Fruit fly (Drosophila melanogaster) whole organism, embryonic: ENCODE data around the gene CG9717.

Experiments
- ATbp ChIP-seq: fragments of 200-800 bp; sonication (Bioruptor generic); optimal IDR thresholded peaks from 2 replicates; lab custom pipeline; 2017; ENCODE audit warnings: missing biosample characterization, mild to moderate bottlenecking, missing genetic modification characterization, missing genetic modification reagents
- Antp ChIP-seq: fragments of 200-800 bp; sonication (Bioruptor generic); optimal IDR thresholded peaks from 3 replicates; lab custom pipeline; 2016; ENCODE audit warnings: missing biosample characterization, missing genetic modification characterization
- Blimp-1 ChIP-seq: fragments of 200-800 bp; sonication (Bioruptor generic); optimal IDR thresholded peaks from 3 replicates; lab custom pipeline; 2018; ENCODE audit warnings: missing biosample characterization, missing genetic modification characterization, mild to moderate bottlenecking, moderate library complexity, missing genetic modification reagents
- CG10565 ChIP-seq: fragments of 200-800 bp; sonication (Bioruptor generic); optimal IDR thresholded peaks from 3 replicates; lab custom pipeline; 2016; ENCODE audit warnings: missing biosample characterization, mild to moderate bottlenecking, missing genetic modification characterization
- CG11456 ChIP-seq: fragments of 200-800 bp; sonication (Bioruptor generic); IDR thresholded peaks from 3 replicates; pipeline ENCODE4 v1.3.6; 2022; ENCODE audit warnings: missing biosample characterization, missing genetic modification characterization
- CG12104 ChIP-seq: fragments of 200-800 bp; sonication (Bioruptor generic); optimal IDR thresholded peaks from 3 replicates; lab custom pipeline; 2016; ENCODE audit warnings: missing biosample characterization, missing genetic modification characterization
- CG12391 ChIP-seq: fragments of 200-800 bp; sonication (Bioruptor generic); optimal IDR thresholded peaks from 3 replicates; lab custom pipeline; 2018; ENCODE audit warnings: missing biosample characterization, mild to moderate bottlenecking, missing genetic modification characterization, moderate library complexity
- CG1529 ChIP-seq: fragments of 200-800 bp; sonication (Bioruptor generic); optimal IDR thresholded peaks from 3 replicates; lab custom pipeline; 2018; ENCODE audit warnings: missing biosample characterization, missing genetic modification characterization
- CG15601 ChIP-seq: fragments of 200-800 bp; sonication (Bioruptor generic); optimal IDR thresholded peaks from 3 replicates; lab custom pipeline; 2019; ENCODE audit warnings: missing biosample characterization, mild to moderate bottlenecking, missing genetic modification characterization, moderate library complexity
- CG17802 ChIP-seq: fragments of 200-800 bp; sonication (Bioruptor generic); optimal IDR thresholded peaks from 2 replicates; lab custom pipeline; 2018; ENCODE audit warnings: missing biosample characterization, mild to moderate bottlenecking, missing genetic modification characterization, moderate library complexity
- CG31224 ChIP-seq: fragments of 200-800 bp; sonication (Bioruptor generic); IDR thresholded peaks from 2 replicates; pipeline ENCODE4 v1.3.6; 2022; ENCODE audit warnings: missing biosample characterization, missing genetic modification characterization
- CG33213 ChIP-seq: fragments of 200-800 bp; sonication (Bioruptor generic); optimal IDR thresholded peaks from 3 replicates; lab custom pipeline; 2016; ENCODE audit warnings: missing biosample characterization, missing genetic modification characterization
- CG42726 ChIP-seq: fragments of 200-800 bp; sonication (Bioruptor generic); IDR thresholded peaks from 2 replicates; pipeline ENCODE4 v1.3.6; 2022; ENCODE audit warnings: missing biosample characterization, missing genetic modification characterization; ENCODE audit not compliant: partially characterized antibody
- CG4328 ChIP-seq: fragments of 200-800 bp; sonication (Bioruptor generic); optimal IDR thresholded peaks from 3 replicates; lab custom pipeline; 2017; ENCODE audit warnings: missing biosample characterization, missing genetic modification reagents, missing genetic modification characterization
- CG6254 ChIP-seq: fragments of 200-800 bp; sonication (Bioruptor generic); optimal IDR thresholded peaks from 3 replicates; lab custom pipeline; 2017; ENCODE audit warnings: mild to moderate bottlenecking, missing biosample characterization, missing genetic modification reagents, missing genetic modification characterization
- CG6654 ChIP-seq: fragments of 200-800 bp; sonication (Bioruptor generic); optimal IDR thresholded peaks from 2 replicates; lab custom pipeline; 2017; ENCODE audit warnings: missing biosample characterization, mild to moderate bottlenecking, missing genetic modification characterization
- CG8089 ChIP-seq: fragments of 200-800 bp; sonication (Bioruptor generic); optimal IDR thresholded peaks from 3 replicates; lab custom pipeline; 2016; ENCODE audit warnings: missing biosample characterization, missing genetic modification characterization
- CoRest ChIP-seq: fragments of 200-800 bp; sonication (Bioruptor generic); optimal IDR thresholded peaks from 3 replicates; lab custom pipeline; 2018; ENCODE audit warnings: missing biosample characterization, mild to moderate bottlenecking, missing genetic modification characterization, moderate library complexity
- Dad ChIP-seq: fragments of 200-800 bp; sonication (Bioruptor generic); optimal IDR thresholded peaks from 3 replicates; lab custom pipeline; 2016; ENCODE audit warnings: missing biosample characterization, missing genetic modification characterization
- Doc3 ChIP-seq: fragments of 200-800 bp; sonication (Bioruptor generic); IDR thresholded peaks from 3 replicates; pipeline ENCODE4 v1.3.6; 2022; ENCODE audit warnings: missing biosample characterization, missing genetic modification characterization; ENCODE audit not compliant: partially characterized antibody
- Dref ChIP-seq: fragments of 200-800 bp; sonication (Bioruptor generic); IDR thresholded peaks from 2 replicates; pipeline ENCODE4 v1.3.6; 2022; ENCODE audit warnings: missing biosample characterization, missing genetic modification characterization
- ERR ChIP-seq: fragments of 200-800 bp; sonication (Bioruptor generic); optimal IDR thresholded peaks from 2 replicates; lab custom pipeline; 2016; ENCODE audit warnings: missing biosample characterization, missing genetic modification characterization
- Eip74EF ChIP-seq, 2 experiments: fragments of 200-800 bp in 1 of 2; fragments of >200 bp in 1 of 2; sonication (Bioruptor generic) in 1 of 2; optimal IDR thresholded peaks; 2 replicates each; lab custom pipeline; 2017 to 2019; ENCODE audit warnings: missing biosample characterization in 2 of 2, missing genetic modification characterization in 2 of 2, mild to moderate bottlenecking in 1 of 2, moderate library complexity in 1 of 2
- Hr51 ChIP-seq, 2 experiments: fragments of 200-800 bp; sonication (Bioruptor generic); optimal IDR thresholded peaks; 2 replicates in 1 of 2; 3 replicates in 1 of 2; lab custom pipeline; 2016 to 2018; ENCODE audit warnings: missing biosample characterization in 2 of 2, missing genetic modification characterization in 2 of 2, mild to moderate bottlenecking in 1 of 2, moderate library complexity in 1 of 2
- Myb ChIP-seq: fragments of 200-800 bp; sonication (Bioruptor generic); optimal IDR thresholded peaks from 2 replicates; lab custom pipeline; 2016; ENCODE audit warnings: missing biosample characterization, missing genetic modification characterization
- NC2α ChIP-seq: fragments of 200-800 bp; sonication (Bioruptor generic); optimal IDR thresholded peaks from 2 replicates; lab custom pipeline; 2016; ENCODE audit warnings: missing biosample characterization, missing genetic modification characterization
- Nf-YA ChIP-seq: fragments of 200-800 bp; sonication (Bioruptor generic); IDR thresholded peaks from 2 replicates; pipeline ENCODE4 v1.3.6; 2022; ENCODE audit warnings: missing biosample characterization, missing genetic modification characterization
- Sox100B ChIP-seq: fragments of 200-800 bp; sonication (Bioruptor generic); optimal IDR thresholded peaks from 3 replicates; lab custom pipeline; 2018; ENCODE audit warnings: missing biosample characterization, mild to moderate bottlenecking, missing genetic modification characterization
- Sox102F ChIP-seq: fragments of 200-800 bp; sonication (Bioruptor generic); optimal IDR thresholded peaks from 2 replicates; lab custom pipeline; 2018; ENCODE audit warnings: missing biosample characterization, mild to moderate bottlenecking, missing genetic modification characterization, moderate library complexity
- Sry-β ChIP-seq: fragments of 200-800 bp; sonication (Bioruptor generic); optimal IDR thresholded peaks from 2 replicates; lab custom pipeline; 2018; ENCODE audit warnings: missing biosample characterization, mild to moderate bottlenecking, missing genetic modification characterization, moderate library complexity
- Sry-δ ChIP-seq: fragments of 200-800 bp; sonication (Bioruptor generic); optimal IDR thresholded peaks from 2 replicates; lab custom pipeline; 2016; ENCODE audit warnings: missing biosample characterization, missing genetic modification characterization
- ac ChIP-seq: fragments of 200-800 bp; sonication (Bioruptor generic); optimal IDR thresholded peaks from 3 replicates; lab custom pipeline; 2017; ENCODE audit warnings: missing biosample characterization, mild to moderate bottlenecking, missing genetic modification characterization
- br ChIP-seq: fragments of >200 bp; optimal IDR thresholded peaks from 2 replicates; lab custom pipeline; 2017
- da ChIP-seq: fragments of 200-800 bp; sonication (Bioruptor generic); optimal IDR thresholded peaks from 2 replicates; lab custom pipeline; 2016; ENCODE audit warnings: missing biosample characterization, missing genetic modification characterization
- gcm ChIP-seq: fragments of 200-800 bp; sonication (Bioruptor generic); optimal IDR thresholded peaks from 2 replicates; lab custom pipeline; 2019; ENCODE audit warnings: missing biosample characterization, mild to moderate bottlenecking, missing genetic modification characterization, moderate library complexity
- gro ChIP-seq: fragments of 200-800 bp; sonication (Bioruptor generic); optimal IDR thresholded peaks from 2 replicates; lab custom pipeline; 2016; ENCODE audit warnings: missing biosample characterization, missing genetic modification characterization
- insv ChIP-seq, 2 experiments: fragments of 200-800 bp; sonication (Bioruptor generic); optimal IDR thresholded peaks; 3 replicates each; lab custom pipeline; 2016 to 2018; ENCODE audit warnings: missing biosample characterization in 2 of 2, missing genetic modification characterization in 2 of 2
- inv ChIP-seq: fragments of 200-800 bp; sonication (Bioruptor generic); IDR thresholded peaks from 2 replicates; pipeline ENCODE4 v1.3.6; 2022; ENCODE audit warnings: missing biosample characterization, missing genetic modification characterization; ENCODE audit not compliant: partially characterized antibody
- luna ChIP-seq: fragments of 200-800 bp; sonication (Bioruptor generic); optimal IDR thresholded peaks from 2 replicates; lab custom pipeline; 2016; ENCODE audit warnings: missing biosample characterization, missing genetic modification characterization
- maf-S ChIP-seq: fragments of 200-800 bp; sonication (Bioruptor generic); optimal IDR thresholded peaks from 2 replicates; lab custom pipeline; 2016; ENCODE audit warnings: missing biosample characterization, missing genetic modification characterization
- mam ChIP-seq: fragments of 200-800 bp; sonication (Bioruptor generic); optimal IDR thresholded peaks from 3 replicates; lab custom pipeline; 2016; ENCODE audit warnings: missing biosample characterization, missing genetic modification characterization
- mirr ChIP-seq: fragments of 200-800 bp; sonication (Bioruptor generic); optimal IDR thresholded peaks from 3 replicates; lab custom pipeline; 2018; ENCODE audit warnings: missing biosample characterization, mild to moderate bottlenecking, missing genetic modification characterization
- nerfin-1 ChIP-seq: fragments of 200-800 bp; sonication (Bioruptor generic); optimal IDR thresholded peaks from 3 replicates; lab custom pipeline; 2019; ENCODE audit warnings: missing biosample characterization, mild to moderate bottlenecking, missing genetic modification characterization, moderate library complexity
- nom ChIP-seq: fragments of 200-800 bp; sonication (Bioruptor generic); optimal IDR thresholded peaks from 2 replicates; lab custom pipeline; 2017; ENCODE audit warnings: missing biosample characterization, missing genetic modification characterization, mild to moderate bottlenecking, moderate library complexity, missing genetic modification reagents
- peb ChIP-seq: fragments of 200-800 bp; sonication (Bioruptor generic); IDR thresholded peaks from 2 replicates; pipeline ENCODE4 v1.3.6; 2022; ENCODE audit warnings: missing biosample characterization, missing genetic modification characterization
- pros ChIP-seq: fragments of 200-800 bp; sonication (Bioruptor generic); optimal IDR thresholded peaks from 3 replicates; lab custom pipeline; 2019; ENCODE audit warnings: missing biosample characterization, mild to moderate bottlenecking, missing genetic modification characterization, moderate library complexity
- sim ChIP-seq: fragments of 200-800 bp; sonication (Bioruptor generic); IDR thresholded peaks from 2 replicates; pipeline ENCODE4 v1.3.6; 2022; ENCODE audit warnings: missing biosample characterization, missing genetic modification characterization
- so ChIP-seq: fragments of 200-800 bp; sonication (Bioruptor generic); IDR thresholded peaks from 3 replicates; pipeline ENCODE4 v1.3.6; 2022; ENCODE audit warnings: missing biosample characterization, missing genetic modification characterization
- zfh1 ChIP-seq: fragments of 200-800 bp; sonication (Bioruptor generic); IDR thresholded peaks from 3 replicates; pipeline ENCODE4 v1.3.6; 2022; ENCODE audit warnings: missing biosample characterization, missing genetic modification characterization

CG9717 gene

DNA sequence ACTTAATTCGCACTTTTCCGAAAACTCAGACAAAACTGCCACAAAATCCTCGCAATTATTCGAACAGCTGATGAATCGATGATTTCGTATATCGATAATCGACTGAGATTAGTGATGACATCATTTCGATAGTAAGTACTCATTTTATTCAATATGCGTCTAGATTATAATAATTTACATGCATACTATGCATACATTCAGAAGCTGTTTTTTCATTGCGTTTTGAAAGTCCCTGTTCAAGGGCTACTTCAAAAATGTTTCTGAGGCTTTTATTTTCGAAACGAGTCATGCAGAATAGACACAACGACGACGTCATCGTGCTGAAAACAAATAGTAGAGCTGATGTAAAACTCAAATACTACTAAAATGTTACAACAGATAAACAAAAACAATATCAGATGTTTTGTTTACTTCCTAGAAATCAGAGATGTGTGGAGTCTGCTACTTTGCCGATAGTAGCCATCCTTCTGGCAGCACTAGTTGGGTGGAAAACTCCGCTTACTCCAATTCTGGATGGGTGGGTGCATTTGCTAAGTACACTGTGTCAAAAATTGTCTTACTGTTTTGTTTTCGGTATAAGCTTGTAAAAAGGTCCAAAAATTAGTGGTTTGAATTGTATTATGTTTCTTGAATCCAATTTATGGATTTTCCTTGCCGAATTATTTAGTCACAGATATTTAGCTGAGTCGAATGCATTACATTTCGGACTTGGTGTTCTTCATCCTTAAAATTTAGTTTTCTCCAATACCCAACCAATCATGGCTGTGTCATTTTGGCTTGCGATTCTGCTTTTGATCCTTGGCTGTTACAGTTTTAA lies 14.5 kb upstream of the CG9717 start, which contains the start of the genes CG2246 and CG31021 (continued):
- TF ChIP-seq Hr51 (GFP tag; optimal IDR thresholded peaks at IDR 0.05; lab: Kevin White, UChicago), result peak; percentile 10 to 63
- TF ChIP-seq CG6654, result no peak
- no peak for TF ChIP-seq CG17802
- peak; percentile 93 for TF ChIP-seq CG33213 (GFP tag; lab: Kevin White, UChicago)
- peak; percentile 31 for TF ChIP-seq CG15601 (tag; lab: Kevin White, UChicago)
- peak; percentile 70 for TF ChIP-seq CoRest (tag; lab: Kevin White, UChicago)
- peak; percentile 16 for TF ChIP-seq CG12104 (GFP tag; lab: Kevin White, UChicago)
- TF ChIP-seq CG31224 (GFP tag; lab: Robert Waterston, UW), result 0 out of 2 replicates have a peak, but pooled peaks have one; percentile 32
- TF ChIP-seq ac (GFP tag; lab: Kevin White, UChicago), result no peak
- TF ChIP-seq da (GFP tag; lab: Kevin White, UChicago), result no peak
- peak; percentile 59 for TF ChIP-seq Myb (GFP tag; lab: Kevin White, UChicago)
- TF ChIP-seq maf-S (GFP tag; lab: Kevin White, UChicago), result peak; percentile 2
- TF ChIP-seq gcm, result no peak
- TF ChIP-seq Sox100B, result peak; percentile 32
- TF ChIP-seq Blimp-1 (GFP tag; lab: Kevin White, UChicago), result peak; percentile 36
- peak; percentile 69 for TF ChIP-seq Doc3 (GFP tag; lab: Robert Waterston, UW)
- peak; percentile 82 for TF ChIP-seq CG11456 (GFP tag; lab: Robert Waterston, UW)
- TF ChIP-seq ERR (GFP tag; lab: Kevin White, UChicago), result peak; percentile 30
- no peak for TF ChIP-seq peb (GFP tag; lab: Robert Waterston, UW)
- peak; percentile 4 for TF ChIP-seq luna (GFP tag; lab: Kevin White, UChicago)
- TF ChIP-seq pros (GFP tag; lab: Kevin White, UChicago), result no peak
- TF ChIP-seq gro (GFP tag; lab: Kevin White, UChicago), result no peak
- no peak for TF ChIP-seq NC2α (GFP tag; lab: Kevin White, UChicago)
- no peak for TF ChIP-seq CG1529 (GFP tag; lab: Kevin White, UChicago)
- TF ChIP-seq mirr (GFP tag; lab: Kevin White, UChicago), result no peak
- no peak for TF ChIP-seq CG4328 (GFP tag; lab: Kevin White, UChicago)
- no peak for TF ChIP-seq ATbp (GFP tag; lab: Kevin White, UChicago)
- peak; percentile 73 for TF ChIP-seq Antp (GFP tag; lab: Kevin White, UChicago)
- TF ChIP-seq CG8089 (GFP tag; lab: Kevin White, UChicago), result no peak
- peak; percentile 75 for TF ChIP-seq CG12391 (tag; lab: Kevin White, UChicago)
- TF ChIP-seq sim, result no peak
- TF ChIP-seq mam, result peak; percentile 78
- peak; percentile 93 for TF ChIP-seq CG42726 (GFP tag; lab: Robert Waterston, UW)
- peak in 1 of 2 experiments; percentile 33 for TF ChIP-seq insv (GFP tag; optimal IDR thresholded peaks at IDR 0.05; lab: Kevin White, UChicago)
- TF ChIP-seq Nf-YA, result no peak
- TF ChIP-seq Sry-δ, result peak; percentile 99
- TF ChIP-seq Sry-β (GFP tag; lab: Kevin White, UChicago), result peak; percentile 56
- no peak for TF ChIP-seq so (GFP tag; lab: Robert Waterston, UW)
- TF ChIP-seq CG6254 (GFP tag; lab: Kevin White, UChicago), result no peak
- peak; percentile 63 for TF ChIP-seq Dref (GFP tag; lab: Robert Waterston, UW)
- TF ChIP-seq CG10565, result no peak
- no peak for TF ChIP-seq Eip74EF (GFP tag; optimal IDR thresholded peaks at IDR 0.05; lab: Kevin White, UChicago)
- TF ChIP-seq nerfin-1 (tag; lab: Kevin White, UChicago), result peak; percentile 39
- no peak for TF ChIP-seq nom
- TF ChIP-seq zfh1 (GFP tag; lab: Robert Waterston, UW), result peak; percentile 37; the same call in 2 of the 3 replicates
- no peak for TF ChIP-seq br
- peak; percentile 84 for TF ChIP-seq inv (GFP tag; lab: Robert Waterston, UW)
- peak; percentile 39 for TF ChIP-seq Sox102F
- peak; percentile 57 for TF ChIP-seq Dad (GFP tag; lab: Kevin White, UChicago)
